Fruit fly (Drosophila melanogaster) whole organism, prepupa: ENCODE data around the gene Naa80.

Source experiments
- CG10669 ChIP-seq: fragments of 200-800 bp; sonication (Bioruptor generic); optimal IDR thresholded peaks from 3 replicates; lab custom pipeline; 2018; ENCODE audit warnings: missing biosample characterization, mild to moderate bottlenecking, missing genetic modification characterization, moderate library complexity
- CG11294 ChIP-seq: fragments of 200-800 bp; sonication (Bioruptor generic); IDR thresholded peaks from 2 replicates; pipeline ENCODE4 v1.3.6; 2022; ENCODE audit warnings: missing biosample characterization, missing genetic modification characterization
- CG11762 ChIP-seq: fragments of 200-800 bp; sonication (Bioruptor generic); optimal IDR thresholded peaks from 3 replicates; lab custom pipeline; 2016; ENCODE audit warnings: missing biosample characterization, missing genetic modification characterization; ENCODE audit not compliant: insufficient read depth
- CG11902 ChIP-seq: fragments of 200-800 bp; sonication (Bioruptor generic); optimal IDR thresholded peaks from 3 replicates; lab custom pipeline; 2016; ENCODE audit warnings: missing biosample characterization, missing genetic modification characterization
- CG15336 ChIP-seq: fragments of 200-800 bp; sonication (Bioruptor generic); IDR thresholded peaks from 2 replicates; pipeline ENCODE4 v1.3.6; 2022; ENCODE audit warnings: missing biosample characterization, missing genetic modification characterization
- CG1621 ChIP-seq: fragments of 200-800 bp; sonication (Bioruptor generic); optimal IDR thresholded peaks from 3 replicates; lab custom pipeline; 2018; ENCODE audit warnings: missing biosample characterization, mild to moderate bottlenecking, missing genetic modification characterization
- CG16779 ChIP-seq: fragments of 200-800 bp; sonication (Bioruptor generic); optimal IDR thresholded peaks from 3 replicates; lab custom pipeline; 2017; ENCODE audit warnings: missing biosample characterization, mild to moderate bottlenecking, missing genetic modification characterization
- CG3032 ChIP-seq: fragments of 200-800 bp; optimal IDR thresholded peaks from 2 replicates; lab custom pipeline; 2019; ENCODE audit warnings: missing biosample characterization, mild to moderate bottlenecking, missing genetic modification characterization, moderate library complexity
- CG31627 ChIP-seq: fragments of 200-800 bp; sonication (Bioruptor generic); optimal IDR thresholded peaks from 3 replicates; lab custom pipeline; 2016; ENCODE audit warnings: missing biosample characterization, missing genetic modification characterization
- CG32006 ChIP-seq: fragments of 200-800 bp; sonication (Bioruptor generic); optimal IDR thresholded peaks from 3 replicates; lab custom pipeline; 2017; ENCODE audit warnings: missing biosample characterization, mild to moderate bottlenecking, missing genetic modification characterization
- CG34406 ChIP-seq: fragments of 200-800 bp; sonication (Bioruptor generic); optimal IDR thresholded peaks from 3 replicates; lab custom pipeline; 2016; ENCODE audit warnings: missing biosample characterization, missing genetic modification characterization
- CG3919 ChIP-seq: fragments of 200-800 bp; sonication (Bioruptor generic); optimal IDR thresholded peaks from 3 replicates; lab custom pipeline; 2016; ENCODE audit warnings: missing biosample characterization, missing genetic modification characterization
- CG6276 ChIP-seq: fragments of 200-800 bp; sonication (Bioruptor generic); optimal IDR thresholded peaks from 2 replicates; lab custom pipeline; 2017; ENCODE audit warnings: missing biosample characterization, mild to moderate bottlenecking, missing genetic modification characterization
- CG6792 ChIP-seq: fragments of 200-800 bp; sonication (Bioruptor generic); optimal IDR thresholded peaks from 3 replicates; lab custom pipeline; 2016; ENCODE audit warnings: missing biosample characterization, missing genetic modification characterization
- CG6808 ChIP-seq: fragments of 200-800 bp; sonication (Bioruptor generic); optimal IDR thresholded peaks from 3 replicates; lab custom pipeline; 2017; ENCODE audit warnings: missing biosample characterization, missing genetic modification characterization, mild to moderate bottlenecking, moderate library complexity, missing genetic modification reagents
- CG6854 ChIP-seq: fragments of 200-800 bp; sonication (Bioruptor generic); optimal IDR thresholded peaks from 2 replicates; lab custom pipeline; 2017; ENCODE audit warnings: missing biosample characterization, mild to moderate bottlenecking, missing genetic modification characterization
- CG8319 ChIP-seq: fragments of 200-800 bp; sonication (Bioruptor generic); optimal IDR thresholded peaks from 3 replicates; lab custom pipeline; 2016; ENCODE audit warnings: missing biosample characterization, missing genetic modification characterization
- CG9139 ChIP-seq: fragments of 200-800 bp; sonication (Bioruptor generic); optimal IDR thresholded peaks from 3 replicates; lab custom pipeline; 2017; ENCODE audit warnings: missing biosample characterization, mild to moderate bottlenecking, missing genetic modification characterization
- Eip78C ChIP-seq: fragments of 200-800 bp; sonication (Bioruptor generic); peaks from one replicate; lab custom pipeline; 2016; ENCODE audit warnings: missing biosample characterization, missing genetic modification characterization
- Eip93F ChIP-seq: fragments of 200-800 bp; sonication (Bioruptor generic); optimal IDR thresholded peaks from 2 replicates; lab custom pipeline; 2016; ENCODE audit warnings: missing biosample characterization, mild to moderate bottlenecking, missing genetic modification characterization
- Ets96B ChIP-seq: fragments of 200-800 bp; optimal IDR thresholded peaks from 2 replicates; lab custom pipeline; 2019; ENCODE audit warnings: missing biosample characterization, mild to moderate bottlenecking, missing genetic modification characterization, moderate library complexity
- Gug ChIP-seq: fragments of 200-800 bp; sonication (Bioruptor generic); IDR thresholded peaks from 2 replicates; pipeline ENCODE4 v1.3.6; 2022; ENCODE audit warnings: missing biosample characterization, missing genetic modification characterization
- Hr38 ChIP-seq: sonication (Bioruptor generic); optimal IDR thresholded peaks from 2 replicates; lab custom pipeline; 2016; ENCODE audit warnings: missing biosample characterization, missing genetic modification characterization
- Hr39 ChIP-seq: fragments of 200-800 bp; sonication (Bioruptor generic); optimal IDR thresholded peaks from 2 replicates; lab custom pipeline; 2016; ENCODE audit warnings: missing biosample characterization, missing genetic modification characterization
- Sox102F ChIP-seq: fragments of 200-800 bp; sonication (Bioruptor generic); optimal IDR thresholded peaks from 2 replicates; lab custom pipeline; 2016; ENCODE audit warnings: missing biosample characterization, mild to moderate bottlenecking, missing genetic modification characterization
- Sox14 ChIP-seq: fragments of 200-800 bp; sonication (Bioruptor generic); optimal IDR thresholded peaks from 3 replicates; lab custom pipeline; 2016; ENCODE audit warnings: missing biosample characterization, missing genetic modification characterization
- achi ChIP-seq: fragments of 200-800 bp; sonication (Bioruptor generic); optimal IDR thresholded peaks from 3 replicates; lab custom pipeline; 2016; ENCODE audit warnings: missing biosample characterization, missing genetic modification characterization
- cyc ChIP-seq: fragments of 200-800 bp; sonication (Bioruptor generic); optimal IDR thresholded peaks from 3 replicates; lab custom pipeline; 2016; ENCODE audit warnings: missing biosample characterization, missing genetic modification characterization
- dac ChIP-seq: fragments of 200-800 bp; sonication (Bioruptor generic); optimal IDR thresholded peaks from 2 replicates; lab custom pipeline; 2017; ENCODE audit warnings: missing biosample characterization, mild to moderate bottlenecking, missing genetic modification characterization
- dsx ChIP-seq: fragments of 200-800 bp; optimal IDR thresholded peaks from 3 replicates; lab custom pipeline; 2019; ENCODE audit warnings: missing biosample characterization, mild to moderate bottlenecking, missing genetic modification characterization, moderate library complexity; ENCODE audit not compliant: poor library complexity, severe bottlenecking
- fd59A ChIP-seq: fragments of 200-800 bp; sonication (Bioruptor generic); optimal IDR thresholded peaks from 2 replicates; lab custom pipeline; 2017; ENCODE audit warnings: missing biosample characterization, mild to moderate bottlenecking, missing genetic modification characterization, missing genetic modification reagents
- fd85E ChIP-seq: fragments of 200-800 bp; sonication (Bioruptor generic); optimal IDR thresholded peaks from 3 replicates; lab custom pipeline; 2016; ENCODE audit warnings: missing biosample characterization, missing genetic modification characterization
- fkh ChIP-seq: fragments of 200-800 bp; sonication (Bioruptor generic); optimal IDR thresholded peaks from 3 replicates; lab custom pipeline; 2017; ENCODE audit warnings: missing biosample characterization, mild to moderate bottlenecking, missing genetic modification characterization, moderate library complexity
- lz ChIP-seq: fragments of 200-800 bp; sonication (Bioruptor generic); optimal IDR thresholded peaks from 3 replicates; lab custom pipeline; 2016; ENCODE audit warnings: missing biosample characterization, missing genetic modification characterization
- net ChIP-seq: fragments of 200-800 bp; sonication (Bioruptor generic); optimal IDR thresholded peaks from 3 replicates; lab custom pipeline; 2016; ENCODE audit warnings: missing biosample characterization, missing genetic modification characterization
- pdm3 ChIP-seq: fragments of 200-800 bp; sonication (Bioruptor generic); optimal IDR thresholded peaks from 3 replicates; lab custom pipeline; 2016; ENCODE audit warnings: missing biosample characterization, missing genetic modification characterization
- salr ChIP-seq, 2 experiments: fragments of 200-800 bp; sonication (Bioruptor generic); optimal IDR thresholded peaks; 3 replicates each; lab custom pipeline; 2016 to 2018; ENCODE audit warnings: missing biosample characterization in 2 of 2, missing genetic modification characterization in 2 of 2, mild to moderate bottlenecking in 1 of 2
- spab ChIP-seq: fragments of 200-800 bp; sonication (Bioruptor generic); optimal IDR thresholded peaks from 2 replicates; lab custom pipeline; 2017; ENCODE audit warnings: missing biosample characterization, mild to moderate bottlenecking, missing genetic modification characterization, missing genetic modification reagents
- ss ChIP-seq, 2 experiments: fragments of 200-800 bp; sonication (Bioruptor generic); optimal IDR thresholded peaks; 2 replicates in 1 of 2; 3 replicates in 1 of 2; lab custom pipeline; 2017 to 2018; ENCODE audit warnings: mild to moderate bottlenecking in 2 of 2, missing biosample characterization in 2 of 2, missing genetic modification characterization in 2 of 2, moderate library complexity in 1 of 2
- svp ChIP-seq: fragments of 200-800 bp; sonication (Bioruptor generic); peaks from one replicate; lab custom pipeline; 2016; ENCODE audit warnings: missing biosample characterization, missing genetic modification characterization
- topi ChIP-seq: fragments of 200-800 bp; sonication (Bioruptor generic); optimal IDR thresholded peaks from 3 replicates; lab custom pipeline; 2016; ENCODE audit warnings: missing biosample characterization, missing genetic modification characterization
- vri ChIP-seq: fragments of 200-800 bp; sonication (Bioruptor generic); optimal IDR thresholded peaks from 3 replicates; lab custom pipeline; 2016; ENCODE audit warnings: missing biosample characterization, mild to moderate bottlenecking, missing genetic modification characterization

Naa80 gene

dm6 chr3R:9771519-9771972 lies 3.9 kb downstream of the Naa80 start, which contains the start of gene CG9471 (continued):
- TF ChIP-seq CG34406 (GFP tag; lab: Kevin White, UChicago) (peak; percentile 95), fkh (peak; percentile 79), vri (GFP tag; lab: Kevin White, UChicago) (peak; percentile 98), CG6808 (GFP tag; lab: Kevin White, UChicago) (peak; percentile 87), Eip78C (GFP tag; lab: Kevin White, UChicago) (peak; percentile 99), spab (GFP tag; lab: Kevin White, UChicago) (peak; percentile 82), CG1621 (tag; lab: Kevin White, UChicago) (peak; percentile 90), fd85E (GFP tag; lab: Kevin White, UChicago) (peak; percentile 83), CG6854 (peak; percentile 87), ss (GFP tag; optimal IDR thresholded peaks at IDR 0.05; lab: Kevin White, UChicago) (peak; percentile 81 to 89), Gug (GFP tag; lab: Robert Waterston, UW) (peak; percentile 91)

dm6 chr3R:9774147-9774546 lies 6.5 kb downstream of the Naa80 start, which contains the start of gene Whamy:
TSS of gene Whamy (minus strand) at chr3R:9774419.
- TF ChIP-seq lz (no peak), CG3032 (tag; lab: Kevin White, UChicago) (no peak), CG10669 (GFP tag; lab: Kevin White, UChicago) (no peak), ss (GFP tag; optimal IDR thresholded peaks at IDR 0.05; lab: Kevin White, UChicago) (peak in 1 of 2 experiments; percentile 8), topi (GFP tag; lab: Kevin White, UChicago) (peak; percentile 13), CG11294 (GFP tag; lab: Robert Waterston, UW) (no peak), fd59A (GFP tag; lab: Kevin White, UChicago) (no peak), CG8319 (GFP tag; lab: Kevin White, UChicago) (no peak), vri (GFP tag; lab: Kevin White, UChicago) (peak; percentile 88), pdm3 (no peak), CG16779 (peak; percentile 12), Eip78C (GFP tag; lab: Kevin White, UChicago) (peak; percentile 26), CG6792 (GFP tag; lab: Kevin White, UChicago) (no peak), svp (GFP tag; lab: Kevin White, UChicago) (peak; percentile 72)
- TF ChIP-seq, all 60 proteins: peak for 6

- TF ChIP-seq Ets96B (tag; lab: Kevin White, UChicago) (no peak), Hr39 (GFP tag; lab: Kevin White, UChicago) (no peak), Sox102F (GFP tag; lab: Kevin White, UChicago) (no peak), CG8319 (GFP tag; lab: Kevin White, UChicago) (no peak), salr (GFP tag; optimal IDR thresholded peaks at IDR 0.05; lab: Kevin White, UChicago) (no peak)
Observed at dm6 chr3R:9774821-9775220, 7.2 kb downstream of the Naa80 start, which contains the start of gene topi. TSS of gene topi (plus strand) at chr3R:9775121.

dm6 chr3R:9777941-9778360 lies 10.3 kb downstream of the Naa80 start, which contains the start of gene RpS29:
TSS of gene RpS29 (plus strand) at chr3R:9778042.
- TF ChIP-seq fkh (no peak), CG9139 (GFP tag; lab: Kevin White, UChicago) (peak; percentile 34), salr (GFP tag; optimal IDR thresholded peaks at IDR 0.05; lab: Kevin White, UChicago) (peak in 1 of 2 experiments; percentile 58), pdm3 (peak; percentile 55), CG1621 (tag; lab: Kevin White, UChicago) (peak; percentile 72), net (peak; percentile 34), CG6808 (GFP tag; lab: Kevin White, UChicago) (peak; percentile 42), CG3919 (peak; percentile 73), CG11902 (GFP tag; lab: Kevin White, UChicago) (peak; percentile 26), CG31627 (GFP tag; lab: Kevin White, UChicago) (peak; percentile 76), CG11294 (GFP tag; lab: Robert Waterston, UW) (no peak), CG10669 (GFP tag; lab: Kevin White, UChicago) (peak; percentile 10), CG32006 (GFP tag; lab: Kevin White, UChicago) (no peak), CG15336 (GFP tag; lab: Robert Waterston, UW) (no peak), lz (peak; percentile 70), dsx (GFP tag; lab: Kevin White, UChicago) (peak; percentile 5), CG6792 (GFP tag; lab: Kevin White, UChicago) (peak; percentile 38), CG16779 (no peak), ss (GFP tag; optimal IDR thresholded peaks at IDR 0.05; lab: Kevin White, UChicago) (peak; percentile 38 to 71), cyc (GFP tag; lab: Kevin White, UChicago) (peak; percentile 73), Hr38 (GFP tag; lab: Kevin White, UChicago) (peak; percentile 4), CG11762 (GFP tag; lab: Kevin White, UChicago) (no peak), CG6276 (no peak), Eip93F (GFP tag; lab: Kevin White, UChicago) (no peak), achi (GFP tag; lab: Kevin White, UChicago) (peak; percentile 29), Sox14 (peak; percentile 62), dac (GFP tag; lab: Kevin White, UChicago) (no peak), svp (GFP tag; lab: Kevin White, UChicago) (peak; percentile 67), topi (GFP tag; lab: Kevin White, UChicago) (peak; percentile 76)
